Worm (Caenorhabditis elegans) whole organism, young adult: ENCODE data around the gene C24G6.8.

Experiments
- B0019.2 ChIP-seq: fragments of 200-800 bp; sonication (Bioruptor generic); conservative IDR thresholded peaks from 2 replicates; pipeline ENCODE4 v1.3.6; 2022; ENCODE audit warnings: missing genetic modification reagents, missing genetic modification characterization, missing compliant biosample characterization
- B0261.1 ChIP-seq: sonication (generic microtip); optimal IDR thresholded peaks from 2 replicates; lab custom pipeline; 2016; ENCODE audit warnings: mild to moderate bottlenecking, missing genetic modification characterization, moderate library complexity, missing compliant biosample characterization
- C06A6.2 ChIP-seq: fragments of 200-800 bp; sonication (Bioruptor generic); conservative IDR thresholded peaks from 2 replicates; pipeline ENCODE4 v1.3.6; 2022; ENCODE audit warnings: missing genetic modification characterization, missing compliant biosample characterization
- C17E4.6 ChIP-seq: fragments of 200-800 bp; sonication (Bioruptor generic); IDR thresholded peaks from 2 replicates; pipeline ENCODE4 v1.3.6; 2022; ENCODE audit warnings: missing genetic modification reagents, missing genetic modification characterization, missing compliant biosample characterization
- D2030.7 ChIP-seq: fragments of 200-800 bp; sonication (Bioruptor generic); IDR thresholded peaks from 2 replicates; pipeline ENCODE4 v1.3.6; 2022; ENCODE audit warnings: missing genetic modification reagents, missing genetic modification characterization, missing compliant biosample characterization
- F52B5.7 ChIP-seq: sonication (generic microtip); optimal IDR thresholded peaks from 2 replicates; lab custom pipeline; 2016; ENCODE audit warnings: mild to moderate bottlenecking, missing genetic modification characterization, missing compliant biosample characterization
- Y53F4B.3 ChIP-seq: fragments of 200-800 bp; sonication (Bioruptor generic); IDR thresholded peaks from 2 replicates; pipeline ENCODE4 v1.3.6; 2022; ENCODE audit warnings: missing genetic modification reagents, missing genetic modification characterization, missing compliant biosample characterization
- Y95B8A.8 ChIP-seq: fragments of 200-800 bp; sonication (Bioruptor generic); IDR thresholded peaks from 2 replicates; pipeline ENCODE4 v1.3.6; 2022; ENCODE audit warnings: missing genetic modification reagents, missing genetic modification characterization, missing compliant biosample characterization
- akir-1 ChIP-seq: fragments of 200-800 bp; sonication (Bioruptor generic); optimal IDR thresholded peaks from 2 replicates; lab custom pipeline; 2018; ENCODE audit warnings: mild to moderate bottlenecking, missing genetic modification characterization, moderate library complexity, missing compliant biosample characterization
- aptf-3 ChIP-seq: fragments of 200-800 bp; sonication (Bioruptor generic); IDR thresholded peaks from 2 replicates; pipeline ENCODE4 v1.3.6; 2022; ENCODE audit warnings: missing genetic modification characterization, missing compliant biosample characterization
- bed-2 ChIP-seq: fragments of 200-800 bp; sonication (Bioruptor generic); IDR thresholded peaks from 2 replicates; pipeline ENCODE4 v1.3.6; 2022; ENCODE audit warnings: missing genetic modification reagents, missing genetic modification characterization, missing compliant biosample characterization
- ccch-3 ChIP-seq: fragments of 200-800 bp; sonication (Bioruptor generic); optimal IDR thresholded peaks from 2 replicates; lab custom pipeline; 2018; ENCODE audit warnings: mild to moderate bottlenecking, missing genetic modification characterization, missing compliant biosample characterization
- cebp-1 ChIP-seq, 2 experiments: fragments of 200-800 bp in 1 of 2; sonication (Bioruptor generic) in 1 of 2; sonication (generic microtip) in 1 of 2; IDR thresholded peaks in 1 of 2; optimal IDR thresholded peaks in 1 of 2; 2 replicates each; pipeline versions ENCODE4 v1.3.6 to Lab custom; 2017 to 2022; ENCODE audit warnings: missing compliant biosample characterization in 2 of 2, missing genetic modification characterization in 2 of 2, mild to moderate bottlenecking in 1 of 2, missing genetic modification reagents in 1 of 2, moderate library complexity in 1 of 2
- ceh-100 ChIP-seq: fragments of 200-800 bp; sonication (Bioruptor generic); IDR thresholded peaks from 2 replicates; pipeline ENCODE4 v1.3.6; 2022; ENCODE audit warnings: missing genetic modification reagents, missing genetic modification characterization, missing compliant biosample characterization
- ceh-27 ChIP-seq: fragments of 200-800 bp; sonication (Bioruptor generic); optimal IDR thresholded peaks from 2 replicates; lab custom pipeline; 2018; ENCODE audit warnings: mild to moderate bottlenecking, missing genetic modification characterization, moderate library complexity, missing compliant biosample characterization
- chd-7 ChIP-seq: sonication (generic microtip); optimal IDR thresholded peaks from 2 replicates; lab custom pipeline; 2016; ENCODE audit warnings: mild to moderate bottlenecking, missing genetic modification characterization, moderate library complexity, missing compliant biosample characterization
- die-1 ChIP-seq: sonication (generic microtip); optimal IDR thresholded peaks from 2 replicates; lab custom pipeline; 2016; ENCODE audit warnings: missing genotype, mild to moderate bottlenecking, missing genetic modification characterization, missing compliant biosample characterization
- dox-1 ChIP-seq: fragments of 200-800 bp; sonication (Bioruptor generic); IDR thresholded peaks from 2 replicates; pipeline ENCODE4 v1.3.6; 2022; ENCODE audit warnings: missing genetic modification reagents, missing genetic modification characterization, missing compliant biosample characterization
- ets-4 ChIP-seq: fragments of 200-800 bp; sonication (Bioruptor generic); optimal IDR thresholded peaks from 2 replicates; lab custom pipeline; 2018; ENCODE audit warnings: mild to moderate bottlenecking, missing genetic modification characterization, missing compliant biosample characterization
- him-1 ChIP-seq: sonication (generic microtip); optimal IDR thresholded peaks from 2 replicates; lab custom pipeline; 2016; ENCODE audit warnings: missing genotype, missing genetic modification reagents, missing genetic modification characterization, missing compliant biosample characterization
- hmg-1.2 ChIP-seq: fragments of 200-800 bp; sonication (Bioruptor generic); IDR thresholded peaks from 2 replicates; pipeline ENCODE4 v1.3.6; 2022; ENCODE audit warnings: missing genetic modification reagents, missing genetic modification characterization, missing compliant biosample characterization
- hrde-1 ChIP-seq: sonication (generic microtip); optimal IDR thresholded peaks from 2 replicates; lab custom pipeline; 2016; ENCODE audit warnings: missing genetic modification characterization, mild to moderate bottlenecking, missing compliant biosample characterization, moderate library complexity, missing genotype, missing genetic modification reagents, borderline replicate concordance
- lin-35 ChIP-seq, 3 experiments: fragments of 150-350 bp in 2 of 3; sonication (generic microtip) in 1 of 3; optimal IDR thresholded peaks; 2 replicates each; lab custom pipeline; 2014 to 2018; ENCODE audit warnings: missing biosample characterization in 3 of 3, missing genetic modification characterization in 3 of 3, missing genetic modification reagents in 3 of 3
- lir-1 ChIP-seq: fragments of 200-800 bp; sonication (Bioruptor generic); conservative IDR thresholded peaks from 2 replicates; pipeline ENCODE4 v1.3.6; 2022; ENCODE audit warnings: missing genetic modification reagents, missing genetic modification characterization, missing compliant biosample characterization
- lsy-27 ChIP-seq: sonication (generic microtip); optimal IDR thresholded peaks from 2 replicates; lab custom pipeline; 2017; ENCODE audit warnings: missing genetic modification characterization, mild to moderate bottlenecking, missing compliant biosample characterization, antibody characterized with exemption, missing genotype, borderline replicate concordance; ENCODE audit not compliant: insufficient read depth
- nfyb-1 ChIP-seq: fragments of 200-800 bp; sonication (Bioruptor generic); IDR thresholded peaks from 2 replicates; pipeline ENCODE4 v1.3.6; 2022; ENCODE audit warnings: missing genetic modification reagents, missing genetic modification characterization, missing compliant biosample characterization
- nhr-179 ChIP-seq: sonication (generic microtip); optimal IDR thresholded peaks from 2 replicates; lab custom pipeline; 2016; ENCODE audit warnings: mild to moderate bottlenecking, missing genetic modification characterization, missing compliant biosample characterization
- nhr-27 ChIP-seq: fragments of 200-800 bp; sonication (Bioruptor generic); optimal IDR thresholded peaks from 2 replicates; lab custom pipeline; 2018; ENCODE audit warnings: mild to moderate bottlenecking, missing genetic modification characterization, moderate library complexity, missing compliant biosample characterization
- nhr-80 ChIP-seq: sonication (generic microtip); optimal IDR thresholded peaks from 2 replicates; lab custom pipeline; 2016; ENCODE audit warnings: missing genetic modification characterization, missing compliant biosample characterization
- pbrm-1 ChIP-seq: fragments of 200-800 bp; sonication (Bioruptor generic); IDR thresholded peaks from 2 replicates; pipeline ENCODE4 v1.3.6; 2022; ENCODE audit warnings: missing genetic modification reagents, missing genetic modification characterization, missing compliant biosample characterization
- rec-8 ChIP-seq, 2 experiments: sonication (generic microtip); optimal IDR thresholded peaks; 2 replicates each; lab custom pipeline; 2016; ENCODE audit warnings: mild to moderate bottlenecking in 2 of 2, missing genetic modification characterization in 2 of 2, missing genetic modification reagents in 2 of 2, missing genotype in 2 of 2, missing biosample characterization in 1 of 2, missing compliant biosample characterization in 1 of 2, moderate library complexity in 1 of 2
- sdz-38 ChIP-seq: sonication (generic microtip); optimal IDR thresholded peaks from 2 replicates; lab custom pipeline; 2016; ENCODE audit warnings: missing genotype, missing genetic modification characterization, missing compliant biosample characterization
- snpc-1.1 ChIP-seq: sonication (generic microtip); optimal IDR thresholded peaks from 2 replicates; lab custom pipeline; 2017; ENCODE audit warnings: missing genetic modification characterization, mild to moderate bottlenecking, missing compliant biosample characterization, antibody characterized with exemption, moderate library complexity, missing genotype, missing genetic modification reagents; ENCODE audit not compliant: insufficient read depth
- tbp1 ChIP-seq: fragments of 200-800 bp; sonication (Bioruptor generic); optimal IDR thresholded peaks from 2 replicates; lab custom pipeline; 2018; ENCODE audit warnings: mild to moderate bottlenecking, missing genetic modification characterization, missing compliant biosample characterization
- zim-3 ChIP-seq: sonication (generic microtip); optimal IDR thresholded peaks from 2 replicates; lab custom pipeline; 2017; ENCODE audit warnings: mild to moderate bottlenecking, missing genetic modification characterization, moderate library complexity, missing compliant biosample characterization
- ztf-6 ChIP-seq: fragments of 200-800 bp; sonication (Bioruptor generic); IDR thresholded peaks from 2 replicates; pipeline ENCODE4 v1.3.6; 2022; ENCODE audit warnings: missing genetic modification reagents, missing genetic modification characterization, missing compliant biosample characterization

The C24G6.8 gene

DNA sequence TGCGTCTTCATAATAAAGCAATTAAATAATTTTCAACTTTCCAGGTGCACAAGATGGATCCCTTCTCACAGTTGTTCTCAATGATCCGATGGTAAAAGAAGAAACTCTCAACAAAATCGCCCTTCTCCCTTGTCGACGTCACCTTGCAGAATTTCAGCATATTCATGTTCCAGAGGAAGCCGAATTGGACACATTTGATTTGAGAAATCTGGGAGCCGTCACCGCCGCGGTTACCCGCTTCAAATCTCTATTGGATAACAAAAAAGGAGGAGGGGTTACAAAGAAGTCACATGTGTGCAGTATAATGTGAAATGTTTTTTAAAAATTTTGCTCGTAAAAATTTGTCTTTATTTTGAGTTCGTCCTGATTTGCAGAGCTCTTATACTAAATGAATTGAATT, 33.0 kb downstream of the C24G6.8 start (continued):
- TF ChIP-seq Y95B8A.8 (0 out of 2 replicates have a peak, but pooled peaks have one; percentile 58), ceh-100 (GFP tag; lab: Robert Waterston, UW) (no peak), aptf-3 (GFP tag; lab: Robert Waterston, UW) (no peak), hmg-1.2 (no peak), cebp-1 (GFP tag; IDR thresholded peaks at IDR 0.05; lab: Robert Waterston, UW) (no peak), cebp-1 (tag; optimal IDR thresholded peaks at IDR 0.05; lab: Kevin White, UChicago) (no peak), hrde-1 (no peak), pbrm-1 (GFP tag; lab: Robert Waterston, UW) (peak; percentile 23; the same call in 1 of the 2 replicates), nhr-179 (tag; lab: Kevin White, UChicago) (no peak), B0261.1 (tag; lab: Kevin White, UChicago) (no peak), bed-2 (GFP tag; lab: Robert Waterston, UW) (no peak)
- TF ChIP-seq, all 124 proteins: peak for 28

DNA sequence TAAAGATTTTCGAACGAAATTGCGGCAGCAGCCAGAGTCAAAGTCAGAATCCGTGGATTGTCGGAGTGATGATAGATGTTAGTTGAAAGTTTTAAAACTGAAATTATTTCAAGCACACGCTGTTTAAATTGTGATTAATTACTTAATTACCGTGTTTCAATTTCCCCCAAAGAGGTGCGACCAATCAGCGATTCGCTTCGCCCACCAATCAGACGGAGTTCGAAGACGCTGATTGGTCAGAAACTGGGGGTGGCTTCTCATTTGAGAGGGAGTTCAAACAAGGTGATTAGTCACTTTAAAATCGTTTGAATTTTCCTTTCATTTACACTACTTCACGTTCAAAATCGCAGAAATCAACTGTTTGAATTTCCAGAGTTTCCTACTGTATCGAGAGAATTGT, 36.2 kb downstream of the C24G6.8 start:
- no peak for TF ChIP-seq D2030.7 (GFP tag; lab: Robert Waterston, UW)
- TF ChIP-seq zim-3: no peak
- no peak for TF ChIP-seq bed-2 (GFP tag; lab: Robert Waterston, UW)
- no peak for TF ChIP-seq lin-35 (GFP tag; optimal IDR thresholded peaks at IDR 0.05; lab: Kevin White, UChicago)
- no peak for TF ChIP-seq nfyb-1 (GFP tag; lab: Robert Waterston, UW)
- no peak for TF ChIP-seq C17E4.6
- no peak for TF ChIP-seq akir-1 (GFP tag; lab: Kevin White, UChicago)
- no peak for TF ChIP-seq ztf-6 (GFP tag; lab: Robert Waterston, UW)
- no peak for TF ChIP-seq ceh-27
- TF ChIP-seq him-1: no peak
- no peak for TF ChIP-seq F52B5.7
- no peak for TF ChIP-seq chd-7 (tag; lab: Kevin White, UChicago)
- TF ChIP-seq lsy-27: no peak
- no peak for TF ChIP-seq tbp1 (GFP tag; lab: Kevin White, UChicago)
- TF ChIP-seq, all 124 proteins: peak for 0

DNA sequence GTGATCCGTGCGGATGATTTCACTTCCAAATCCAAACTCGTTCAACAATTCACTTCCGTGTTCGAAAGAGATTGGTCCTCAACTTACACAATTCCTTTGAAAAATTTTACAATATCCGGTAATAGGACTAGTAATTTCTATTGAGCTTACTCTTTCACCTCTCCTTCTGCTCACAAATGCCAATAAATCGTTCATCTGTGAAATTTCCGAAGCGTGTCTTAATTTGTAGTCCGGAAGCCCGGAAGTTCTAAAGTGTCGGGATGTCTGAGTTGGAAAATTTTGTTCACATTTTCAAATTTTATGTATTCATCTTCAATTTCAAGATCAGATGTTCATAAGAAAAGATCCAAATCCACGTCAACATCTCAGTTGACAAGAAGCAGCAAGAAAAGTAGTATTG, 42.2 kb downstream of the C24G6.8 start, which contains the start of gene T05C3.2:
Gene T05C3.2 (plus strand): TSS at position 301 of the 400 bp plus-strand sequence.
- TF ChIP-seq rec-8 (tag; optimal IDR thresholded peaks at IDR 0.05; lab: Kevin White, UChicago) (no peak), dox-1 (no peak)

DNA sequence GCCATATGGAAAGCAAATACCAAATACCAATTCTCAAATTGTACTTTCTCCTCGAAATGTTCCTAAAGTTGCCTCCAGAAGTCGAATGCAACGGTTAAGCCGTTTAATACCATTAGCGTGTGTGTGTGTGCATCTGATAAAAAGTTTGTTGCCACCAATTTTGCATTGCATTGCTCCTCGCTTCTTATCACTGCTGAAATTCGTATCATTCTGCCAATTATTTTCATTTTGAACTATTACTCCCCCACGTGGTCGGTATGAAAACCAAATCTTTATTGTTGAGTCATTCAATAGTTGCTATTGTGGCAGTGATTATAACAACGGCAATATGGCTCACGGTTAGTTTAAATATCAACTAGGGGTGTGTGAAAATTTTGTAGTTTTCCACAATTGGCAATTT, 45.5 kb downstream of the C24G6.8 start, which contains the start of gene T05C3.6:
Gene T05C3.6 (plus strand): TSS at position 241 of the 400 bp plus-strand sequence.
- TF ChIP-seq C06A6.2 (GFP tag; lab: Robert Waterston, UW) (no peak), die-1 (tag; lab: Kevin White, UChicago) (no peak), bed-2 (GFP tag; lab: Robert Waterston, UW) (no peak), ceh-27 (no peak), nhr-80 (tag; lab: Kevin White, UChicago) (peak; percentile 88)
- TF ChIP-seq, all 124 proteins: peak for 1

DNA sequence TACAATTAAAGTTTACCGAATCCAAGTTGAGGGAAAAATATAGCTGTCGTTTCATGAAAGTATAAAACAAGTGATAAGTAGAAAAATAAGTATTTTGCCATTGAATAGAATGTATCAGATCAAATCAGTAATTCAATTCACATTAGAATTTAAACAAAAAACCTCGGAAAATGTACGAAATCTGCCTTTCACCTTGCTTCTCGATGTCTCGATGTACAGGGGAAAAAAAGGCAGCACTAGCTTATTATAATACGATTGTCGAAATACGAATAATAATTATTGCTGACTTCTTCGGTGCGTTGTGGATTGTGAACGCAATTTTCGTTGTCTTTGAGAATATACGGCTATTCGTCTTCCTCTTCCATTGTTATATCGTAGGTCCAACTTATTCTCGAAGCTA, 46.9 kb downstream of the C24G6.8 start, which contains the start of gene grl-18:
Gene grl-18 (minus strand): TSS at position 101 of the 400 bp plus-strand sequence.
- no peak for TF ChIP-seq lin-35 (GFP tag; optimal IDR thresholded peaks at IDR 0.05; lab: Kevin White, UChicago)
- TF ChIP-seq nhr-27 (tag; lab: Kevin White, UChicago): no peak
- TF ChIP-seq cebp-1 (GFP tag; IDR thresholded peaks at IDR 0.05; lab: Robert Waterston, UW): no peak
- no peak for TF ChIP-seq cebp-1 (tag; optimal IDR thresholded peaks at IDR 0.05; lab: Kevin White, UChicago)
- TF ChIP-seq ets-4 (GFP tag; lab: Kevin White, UChicago): no peak
- no peak for TF ChIP-seq lir-1 (GFP tag; lab: Robert Waterston, UW)
- no peak for TF ChIP-seq sdz-38 (tag; lab: Kevin White, UChicago)
- TF ChIP-seq snpc-1.1 (tag; lab: Kevin White, UChicago): no peak
- no peak for TF ChIP-seq ceh-100 (GFP tag; lab: Robert Waterston, UW)
- TF ChIP-seq Y53F4B.3 (GFP tag; lab: Robert Waterston, UW): no peak
- TF ChIP-seq B0019.2 (GFP tag; lab: Robert Waterston, UW): no peak
- no peak for TF ChIP-seq ccch-3 (GFP tag; lab: Kevin White, UChicago)
